Worm (Caenorhabditis elegans) whole organism, late embryonic: ENCODE measurements around the gene sec-20.

Source experiments
- K02D7.2 ChIP-seq: sonication (generic microtip); optimal IDR thresholded peaks from 2 replicates; lab custom pipeline; 2017; ENCODE audit warnings: mild to moderate bottlenecking, missing genetic modification characterization, missing compliant biosample characterization
- K09A11.1 ChIP-seq: sonication (generic microtip); optimal IDR thresholded peaks from 2 replicates; lab custom pipeline; 2017; ENCODE audit warnings: antibody characterized with exemption, mild to moderate bottlenecking, missing genetic modification characterization, missing compliant biosample characterization; ENCODE audit not compliant: insufficient read depth
- T23F11.4 ChIP-seq: fragments of 200-800 bp; sonication (Bioruptor generic); optimal IDR thresholded peaks from 2 replicates; lab custom pipeline; 2018; ENCODE audit warnings: mild to moderate bottlenecking, missing genetic modification characterization, missing compliant biosample characterization
- ceh-14 ChIP-seq: sonication (generic microtip); optimal IDR thresholded peaks from 2 replicates; lab custom pipeline; 2016; ENCODE audit warnings: missing genotype, missing genetic modification characterization, missing compliant biosample characterization
- ceh-19 ChIP-seq: fragments of 200-800 bp; sonication (Bioruptor generic); optimal IDR thresholded peaks from 2 replicates; lab custom pipeline; 2018; ENCODE audit warnings: mild to moderate bottlenecking, missing genetic modification characterization, missing compliant biosample characterization
- ceh-2 ChIP-seq: sonication (generic microtip); optimal IDR thresholded peaks from 2 replicates; lab custom pipeline; 2016; ENCODE audit warnings: missing genotype, missing genetic modification characterization, missing compliant biosample characterization
- ceh-30 ChIP-seq: fragments of 150-350 bp; optimal IDR thresholded peaks from 2 replicates; lab custom pipeline; 2014; ENCODE audit warnings: missing biosample characterization, missing genetic modification characterization
- ceh-31 ChIP-seq: sonication (generic microtip); optimal IDR thresholded peaks from 2 replicates; lab custom pipeline; 2016; ENCODE audit warnings: missing genetic modification characterization, missing compliant biosample characterization
- ceh-34 ChIP-seq: sonication (generic microtip); optimal IDR thresholded peaks from 2 replicates; lab custom pipeline; 2016; ENCODE audit warnings: mild to moderate bottlenecking, missing genetic modification characterization, missing compliant biosample characterization
- ceh-48 ChIP-seq: sonication (generic microtip); optimal IDR thresholded peaks from 2 replicates; lab custom pipeline; 2016; ENCODE audit warnings: missing genetic modification characterization, inconsistent platforms, missing compliant biosample characterization
- ceh-6 ChIP-seq: fragments of 200-800 bp; sonication (Bioruptor generic); optimal IDR thresholded peaks from 2 replicates; lab custom pipeline; 2018; ENCODE audit warnings: mild to moderate bottlenecking, missing genetic modification characterization, missing compliant biosample characterization
- ceh-9 ChIP-seq: sonication (generic microtip); optimal IDR thresholded peaks from 2 replicates; lab custom pipeline; 2016; ENCODE audit warnings: mild to moderate bottlenecking, missing genetic modification characterization, inconsistent platforms, missing compliant biosample characterization
- che-1 ChIP-seq: sonication (generic microtip); optimal IDR thresholded peaks from 2 replicates; lab custom pipeline; 2016; ENCODE audit warnings: mild to moderate bottlenecking, missing genetic modification characterization, missing compliant biosample characterization
- dmd-4 ChIP-seq: sonication (generic microtip); optimal IDR thresholded peaks from 2 replicates; lab custom pipeline; 2016; ENCODE audit warnings: borderline replicate concordance, missing genetic modification characterization, missing compliant biosample characterization
- elt-2 ChIP-seq: sonication (generic microtip); optimal IDR thresholded peaks from 2 replicates; lab custom pipeline; 2016; ENCODE audit warnings: missing genetic modification reagents, missing genetic modification characterization, missing compliant biosample characterization
- fkh-10 ChIP-seq: fragments of 150-350 bp; optimal IDR thresholded peaks from 2 replicates; lab custom pipeline; 2014; ENCODE audit warnings: missing biosample characterization, missing genetic modification reagents, missing genetic modification characterization
- hlh-13 ChIP-seq: fragments of 200-800 bp; sonication (Bioruptor generic); optimal IDR thresholded peaks from 2 replicates; lab custom pipeline; 2018; ENCODE audit warnings: mild to moderate bottlenecking, missing genetic modification characterization, missing compliant biosample characterization
- hlh-30 ChIP-seq: sonication (generic microtip); optimal IDR thresholded peaks from 2 replicates; lab custom pipeline; 2017; ENCODE audit warnings: antibody characterized with exemption, missing genetic modification characterization, missing compliant biosample characterization; ENCODE audit not compliant: insufficient read depth
- hlh-8 ChIP-seq: sonication (generic microtip); optimal IDR thresholded peaks from 2 replicates; lab custom pipeline; 2016; ENCODE audit warnings: missing genotype, missing genetic modification characterization, missing compliant biosample characterization
- lim-6 ChIP-seq: sonication (generic microtip); optimal IDR thresholded peaks from 2 replicates; lab custom pipeline; 2016; ENCODE audit warnings: missing genetic modification characterization, missing compliant biosample characterization
- lin-11 ChIP-seq: fragments of 200-800 bp; sonication (Bioruptor generic); optimal IDR thresholded peaks from 2 replicates; lab custom pipeline; 2018; ENCODE audit warnings: mild to moderate bottlenecking, missing genetic modification characterization, missing compliant biosample characterization
- madf-2 ChIP-seq: sonication (generic microtip); optimal IDR thresholded peaks from 2 replicates; lab custom pipeline; 2017; ENCODE audit warnings: missing genetic modification characterization, missing compliant biosample characterization
- nfya-1 ChIP-seq: sonication (generic microtip); optimal IDR thresholded peaks from 2 replicates; lab custom pipeline; 2017; ENCODE audit warnings: missing genetic modification characterization, mild to moderate bottlenecking, missing compliant biosample characterization, antibody characterized with exemption, moderate library complexity
- nhr-11 ChIP-seq: fragments of 150-350 bp; optimal IDR thresholded peaks from 2 replicates; lab custom pipeline; 2014; ENCODE audit warnings: missing biosample characterization, missing genetic modification characterization
- npax-4 ChIP-seq: sonication (generic microtip); optimal IDR thresholded peaks from 2 replicates; lab custom pipeline; 2016; ENCODE audit warnings: missing genetic modification characterization, missing compliant biosample characterization
- pag-3 ChIP-seq: sonication (generic microtip); optimal IDR thresholded peaks from 2 replicates; lab custom pipeline; 2016; ENCODE audit warnings: missing compliant biosample characterization, missing genetic modification characterization, borderline replicate concordance
- pat-9 ChIP-seq: fragments of 200-800 bp; sonication (Bioruptor generic); optimal IDR thresholded peaks from 2 replicates; lab custom pipeline; 2018; ENCODE audit warnings: mild to moderate bottlenecking, missing genetic modification characterization, moderate library complexity, missing compliant biosample characterization
- pax-1 ChIP-seq: fragments of 150-350 bp; optimal IDR thresholded peaks from 2 replicates; lab custom pipeline; 2014; ENCODE audit warnings: missing biosample characterization, missing genetic modification characterization
- pha-2 ChIP-seq: sonication (generic microtip); optimal IDR thresholded peaks from 2 replicates; lab custom pipeline; 2017; ENCODE audit warnings: mild to moderate bottlenecking, missing genetic modification characterization, missing compliant biosample characterization
- ref-2 ChIP-seq: sonication (generic microtip); optimal IDR thresholded peaks from 2 replicates; lab custom pipeline; 2016; ENCODE audit warnings: missing genetic modification characterization, missing compliant biosample characterization
- sox-4 ChIP-seq: sonication (generic microtip); optimal IDR thresholded peaks from 2 replicates; lab custom pipeline; 2017; ENCODE audit warnings: mild to moderate bottlenecking, missing genetic modification characterization, inconsistent platforms, missing compliant biosample characterization
- syd-9 ChIP-seq: sonication (generic microtip); optimal IDR thresholded peaks from 2 replicates; lab custom pipeline; 2016; ENCODE audit warnings: mild to moderate bottlenecking, missing genetic modification characterization, moderate library complexity, missing compliant biosample characterization
- unc-42 ChIP-seq: sonication (generic microtip); optimal IDR thresholded peaks from 2 replicates; lab custom pipeline; 2016; ENCODE audit warnings: missing genotype, missing genetic modification characterization, missing compliant biosample characterization
- unc-86 ChIP-seq: sonication (generic microtip); optimal IDR thresholded peaks from 2 replicates; lab custom pipeline; 2016; ENCODE audit warnings: missing genetic modification characterization, missing compliant biosample characterization

Gene sec-20

DNA sequence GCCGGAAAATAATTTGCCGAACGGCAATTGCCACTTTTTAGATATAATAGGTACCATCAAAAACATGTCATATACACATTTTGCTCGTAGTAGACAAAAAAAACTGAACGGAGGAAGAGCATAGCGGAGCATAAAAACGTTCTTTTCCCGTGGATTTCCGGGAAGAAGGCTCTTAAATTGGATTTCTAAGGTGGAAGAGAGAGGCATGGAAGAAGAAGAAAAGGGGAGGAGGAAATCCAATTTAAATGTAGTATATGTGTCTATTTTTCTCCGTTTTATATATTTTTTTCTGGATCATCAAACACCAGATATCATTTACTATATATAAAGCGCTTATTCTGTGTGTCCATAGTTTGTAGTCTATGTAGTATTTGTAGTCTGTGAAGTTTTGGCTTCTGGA lies 19.5 kb downstream of the sec-20 start:
- TF ChIP-seq unc-42 (tag; lab: Kevin White, UChicago) = peak; percentile 65
- TF ChIP-seq lin-11 (tag; lab: Kevin White, UChicago) = no peak

ce11 chrIII:220368-220767 lies 28.5 kb downstream of the sec-20 start:
- TF ChIP-seq hlh-30 (tag; lab: Kevin White, UChicago) (no peak), npax-4 (tag; lab: Kevin White, UChicago) (no peak), ceh-31 (tag; lab: Kevin White, UChicago) (peak; percentile 49), nhr-11 (tag; lab: Kevin White, UChicago) (no peak), ceh-34 (tag; lab: Kevin White, UChicago) (peak; percentile 46), unc-42 (tag; lab: Kevin White, UChicago) (peak; percentile 29), ceh-48 (tag; lab: Kevin White, UChicago) (peak; percentile 6), nfya-1 (peak; percentile 20)

- TF ChIP-seq ceh-6 (GFP tag; lab: Kevin White, UChicago) (no peak), unc-86 (tag; lab: Kevin White, UChicago) (no peak), T23F11.4 (no peak), pax-1 (no peak), che-1 (tag; lab: Kevin White, UChicago) (no peak), dmd-4 (tag; lab: Kevin White, UChicago) (no peak), pha-2 (tag; lab: Kevin White, UChicago) (no peak)
Measured at ce11 chrIII:222508-222907, 30.6 kb downstream of the sec-20 start.

DNA sequence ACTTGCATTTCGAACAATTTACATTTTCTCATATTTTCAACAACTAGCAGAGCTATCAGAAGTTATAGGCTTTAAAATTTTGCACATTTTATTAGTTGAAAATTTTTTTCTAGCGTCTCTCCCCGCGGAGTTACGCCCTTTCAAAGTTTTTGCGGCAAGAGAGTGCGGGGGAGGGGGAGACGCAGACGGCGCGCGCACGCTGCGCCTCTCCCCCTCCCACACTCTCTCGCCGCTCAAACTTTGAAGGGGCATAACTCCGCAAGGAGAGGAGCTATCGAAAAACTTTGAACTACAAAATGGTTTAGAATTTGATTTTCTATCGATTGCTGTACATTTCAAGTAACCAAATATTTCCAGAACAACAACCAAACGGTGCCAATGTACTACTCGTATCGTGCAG lies 35.1 kb downstream of the sec-20 start:
- TF ChIP-seq pha-2 (tag; lab: Kevin White, UChicago) (no peak), unc-42 (tag; lab: Kevin White, UChicago) (no peak), sox-4 (tag; lab: Kevin White, UChicago) (no peak), che-1 (tag; lab: Kevin White, UChicago) (no peak), ceh-9 (tag; lab: Kevin White, UChicago) (no peak), ref-2 (tag; lab: Kevin White, UChicago) (no peak), lim-6 (tag; lab: Kevin White, UChicago) (no peak), hlh-13 (GFP tag; lab: Kevin White, UChicago) (no peak), syd-9 (tag; lab: Kevin White, UChicago) (no peak), fkh-10 (GFP tag; lab: Kevin White, UChicago) (no peak), ceh-19 (GFP tag; lab: Kevin White, UChicago) (no peak), K02D7.2 (tag; lab: Kevin White, UChicago) (no peak), madf-2 (no peak), pag-3 (tag; lab: Kevin White, UChicago) (no peak)

- TF ChIP-seq pha-2 (tag; lab: Kevin White, UChicago) (no peak), madf-2 (no peak), ceh-6 (GFP tag; lab: Kevin White, UChicago) (no peak), fkh-10 (GFP tag; lab: Kevin White, UChicago) (no peak), pax-1 (no peak), hlh-8 (no peak), che-1 (tag; lab: Kevin White, UChicago) (no peak)
Measured at ce11 chrIII:230129-230528, 38.2 kb downstream of the sec-20 start, which contains the start of gene hpo-38. Gene hpo-38 (plus strand): TSS chrIII:230429.

ce11 chrIII:235115-235514 lies 43.2 kb downstream of the sec-20 start:
- TF ChIP-seq ceh-30 = peak; percentile 15
- peak; percentile 42 for TF ChIP-seq unc-42 (tag; lab: Kevin White, UChicago)
- peak; percentile 32 for TF ChIP-seq elt-2 (tag; lab: Kevin White, UChicago)
- peak; percentile 1 for TF ChIP-seq ceh-14 (tag; lab: Kevin White, UChicago)
- TF ChIP-seq ceh-2 (tag; lab: Kevin White, UChicago) = no peak
- peak; percentile 38 for TF ChIP-seq pat-9
- no peak for TF ChIP-seq K09A11.1 (tag; lab: Kevin White, UChicago)
- TF ChIP-seq pag-3 (tag; lab: Kevin White, UChicago) = no peak
- TF ChIP-seq ceh-34 (tag; lab: Kevin White, UChicago) = no peak
